Worm (Caenorhabditis elegans) whole organism, mixed stage, embryonic: Measurements from ENCODE around the gene D2096.5.

ENCODE experiments used
- blmp-1 ChIP-seq: fragments of 150-350 bp; optimal IDR thresholded peaks from 2 replicates; lab custom pipeline; 2014; ENCODE audit warnings: missing biosample characterization, missing genetic modification characterization
- ceh-43 ChIP-seq: fragments of 200-800 bp; sonication (Bioruptor generic); optimal IDR thresholded peaks from 2 replicates; lab custom pipeline; 2018; ENCODE audit warnings: mild to moderate bottlenecking, missing genetic modification characterization, moderate library complexity, missing compliant biosample characterization
- ces-1 ChIP-seq: fragments of 150-350 bp; optimal IDR thresholded peaks from 2 replicates; lab custom pipeline; 2014; ENCODE audit warnings: missing biosample characterization, missing genetic modification reagents, missing genetic modification characterization
- elt-3 ChIP-seq: fragments of 150-350 bp; optimal IDR thresholded peaks from 2 replicates; lab custom pipeline; 2014; ENCODE audit warnings: missing biosample characterization, missing genetic modification characterization
- lsy-2 ChIP-seq: fragments of 150-350 bp; optimal IDR thresholded peaks from 2 replicates; lab custom pipeline; 2014; ENCODE audit warnings: missing biosample characterization, missing genetic modification characterization
- mab-5 ChIP-seq: fragments of 150-350 bp; optimal IDR thresholded peaks from 2 replicates; lab custom pipeline; 2014; ENCODE audit warnings: missing biosample characterization, missing genetic modification characterization
- mep-1 ChIP-seq: fragments of 150-350 bp; optimal IDR thresholded peaks from 2 replicates; lab custom pipeline; 2017; ENCODE audit warnings: missing biosample characterization, missing genetic modification reagents, missing genetic modification characterization, inconsistent platforms
- nhr-237 ChIP-seq: fragments of 150-350 bp; optimal IDR thresholded peaks from 2 replicates; lab custom pipeline; 2014; ENCODE audit warnings: missing biosample characterization, missing genetic modification characterization
- snpc-4 ChIP-seq: fragments of 150-350 bp; optimal IDR thresholded peaks from 2 replicates; lab custom pipeline; 2014; ENCODE audit warnings: missing biosample characterization, missing genetic modification characterization

ce11 chrIV:8312105-8312504 is 47.5 kb downstream of the D2096.5 start:
- TF ChIP-seq ceh-43 (GFP tag; lab: Kevin White, UChicago) (no peak), snpc-4 (tag; lab: Kevin White, UChicago) (no peak), lsy-2 (tag; lab: Kevin White, UChicago) (no peak), nhr-237 (tag; lab: Kevin White, UChicago) (no peak), mab-5 (no peak), ces-1 (no peak), blmp-1 (tag; lab: Kevin White, UChicago) (no peak), elt-3 (tag; lab: Kevin White, UChicago) (no peak), mep-1 (no peak)
